Worm (Caenorhabditis elegans) whole organism, L3 larva: ENCODE results near the gene R07H5.11.

ENCODE experiments used
- R02D3.7 ChIP-seq: fragments of 150-350 bp; optimal IDR thresholded peaks from 2 replicates; lab custom pipeline; 2014; ENCODE audit warnings: missing biosample characterization, missing genetic modification characterization
- ZK546.5 ChIP-seq: sonication (generic microtip); optimal IDR thresholded peaks from 2 replicates; lab custom pipeline; 2017; ENCODE audit warnings: missing biosample characterization, missing genetic modification characterization
- ceh-28 ChIP-seq: fragments of 150-350 bp; optimal IDR thresholded peaks from 2 replicates; lab custom pipeline; 2014; ENCODE audit warnings: missing biosample characterization, missing genetic modification reagents, missing genetic modification characterization
- ceh-82 ChIP-seq: fragments of 150-350 bp; optimal IDR thresholded peaks from 2 replicates; lab custom pipeline; 2014; ENCODE audit warnings: missing biosample characterization, missing genetic modification characterization
- ceh-9 ChIP-seq: sonication (generic microtip); optimal IDR thresholded peaks from 2 replicates; lab custom pipeline; 2018; ENCODE audit warnings: missing biosample characterization, missing genetic modification characterization
- egl-27 ChIP-seq: sonication (generic microtip); optimal IDR thresholded peaks from 4 replicates; lab custom pipeline; 2017; ENCODE audit warnings: missing biosample characterization, missing genetic modification reagents, missing genetic modification characterization
- egl-5 ChIP-seq: fragments of 150-350 bp; optimal IDR thresholded peaks from 2 replicates; lab custom pipeline; 2017; ENCODE audit warnings: missing biosample characterization, missing genetic modification reagents, missing genetic modification characterization, inconsistent platforms
- elt-1 ChIP-seq: fragments of 150-350 bp; optimal IDR thresholded peaks from 2 replicates; lab custom pipeline; 2014; ENCODE audit warnings: missing biosample characterization, missing genetic modification characterization
- elt-2 ChIP-seq: sonication (generic microtip); optimal IDR thresholded peaks from 2 replicates; lab custom pipeline; 2016; ENCODE audit warnings: missing genetic modification reagents, mild to moderate bottlenecking, missing genetic modification characterization, missing compliant biosample characterization
- elt-3 ChIP-seq, 3 experiments: fragments of 150-350 bp in 1 of 3; sonication (generic microtip) in 2 of 3; optimal IDR thresholded peaks; 2 replicates in 2 of 3; 4 replicates in 1 of 3; lab custom pipeline; 2014 to 2017; ENCODE audit warnings: missing biosample characterization in 3 of 3, missing genetic modification characterization in 3 of 3
- fkh-10 ChIP-seq: sonication (generic microtip); optimal IDR thresholded peaks from 2 replicates; lab custom pipeline; 2017; ENCODE audit warnings: missing biosample characterization, missing genetic modification reagents, missing genetic modification characterization
- hmg-11 ChIP-seq: sonication (generic microtip); optimal IDR thresholded peaks from 2 replicates; lab custom pipeline; 2016; ENCODE audit warnings: missing genetic modification characterization, missing compliant biosample characterization
- jun-1 ChIP-seq: fragments of 150-350 bp; optimal IDR thresholded peaks from 2 replicates; lab custom pipeline; 2014; ENCODE audit warnings: missing biosample characterization, missing genetic modification reagents, missing genetic modification characterization
- lin-15B ChIP-seq: fragments of 150-350 bp; optimal IDR thresholded peaks from 2 replicates; lab custom pipeline; 2014; ENCODE audit warnings: missing biosample characterization, missing genetic modification characterization
- lin-39 ChIP-seq: fragments of 150-350 bp; optimal IDR thresholded peaks from 2 replicates; lab custom pipeline; 2018; ENCODE audit warnings: missing biosample characterization, missing genetic modification reagents, missing genetic modification characterization
- lsy-12 ChIP-seq: sonication (generic microtip); optimal IDR thresholded peaks from 2 replicates; lab custom pipeline; 2016; ENCODE audit warnings: mild to moderate bottlenecking, missing genetic modification characterization, missing compliant biosample characterization
- nfya-1 ChIP-seq: sonication (generic microtip); optimal IDR thresholded peaks from 2 replicates; lab custom pipeline; 2017; ENCODE audit warnings: missing genetic modification characterization, mild to moderate bottlenecking, missing compliant biosample characterization, antibody characterized with exemption, moderate library complexity; ENCODE audit not compliant: insufficient read depth
- nhr-11 ChIP-seq: fragments of 150-350 bp; optimal IDR thresholded peaks from 2 replicates; lab custom pipeline; 2014; ENCODE audit warnings: missing biosample characterization, missing genetic modification characterization
- nhr-12 ChIP-seq: fragments of 150-350 bp; optimal IDR thresholded peaks from 2 replicates; lab custom pipeline; 2014; ENCODE audit warnings: missing biosample characterization, missing genetic modification characterization
- nhr-23 ChIP-seq: fragments of 150-350 bp; optimal IDR thresholded peaks from 2 replicates; lab custom pipeline; 2014; ENCODE audit warnings: missing biosample characterization, missing genetic modification reagents, missing genetic modification characterization
- nhr-237 ChIP-seq: fragments of 150-350 bp; optimal IDR thresholded peaks from 2 replicates; lab custom pipeline; 2014; ENCODE audit warnings: missing biosample characterization, missing genetic modification characterization
- nhr-25 ChIP-seq: sonication (generic microtip); optimal IDR thresholded peaks from 2 replicates; lab custom pipeline; 2017; ENCODE audit warnings: missing biosample characterization, missing genetic modification characterization
- nhr-28 ChIP-seq: fragments of 150-350 bp; optimal IDR thresholded peaks from 2 replicates; lab custom pipeline; 2014; ENCODE audit warnings: missing biosample characterization, missing genetic modification characterization
- nhr-43 ChIP-seq: sonication (generic microtip); optimal IDR thresholded peaks from 2 replicates; lab custom pipeline; 2016; ENCODE audit warnings: mild to moderate bottlenecking, missing genetic modification characterization, missing compliant biosample characterization; ENCODE audit not compliant: poor library complexity, severe bottlenecking
- nhr-67 ChIP-seq: fragments of 150-350 bp; optimal IDR thresholded peaks from 2 replicates; lab custom pipeline; 2014; ENCODE audit warnings: missing biosample characterization, missing genetic modification characterization
- pha-4 ChIP-seq: fragments of 150-350 bp; optimal IDR thresholded peaks from 2 replicates; lab custom pipeline; 2014; ENCODE audit warnings: missing biosample characterization, missing genetic modification reagents, missing genetic modification characterization
- pqm-1 ChIP-seq: fragments of 150-350 bp; optimal IDR thresholded peaks from 2 replicates; lab custom pipeline; 2017; ENCODE audit warnings: missing biosample characterization, missing genetic modification characterization, inconsistent platforms
- sea-2 ChIP-seq: fragments of 150-350 bp; sonication (generic microtip); optimal IDR thresholded peaks from 4 replicates; lab custom pipeline; 2014; ENCODE audit warnings: missing biosample characterization, missing genetic modification reagents, missing genetic modification characterization
- skn-1 ChIP-seq: fragments of 150-350 bp; optimal IDR thresholded peaks from 2 replicates; lab custom pipeline; 2014; ENCODE audit warnings: missing biosample characterization, missing genetic modification characterization
- snpc-4 ChIP-seq: fragments of 150-350 bp; optimal IDR thresholded peaks from 2 replicates; lab custom pipeline; 2014; ENCODE audit warnings: missing biosample characterization, missing genetic modification characterization
- tbx-2 ChIP-seq: sonication (generic microtip); optimal IDR thresholded peaks from 2 replicates; lab custom pipeline; 2016; ENCODE audit warnings: mild to moderate bottlenecking, missing genetic modification characterization, missing compliant biosample characterization
- ztf-11 ChIP-seq: fragments of 150-350 bp; optimal IDR thresholded peaks from 2 replicates; lab custom pipeline; 2014; ENCODE audit warnings: missing biosample characterization, missing genetic modification characterization

Gene R07H5.11

DNA sequence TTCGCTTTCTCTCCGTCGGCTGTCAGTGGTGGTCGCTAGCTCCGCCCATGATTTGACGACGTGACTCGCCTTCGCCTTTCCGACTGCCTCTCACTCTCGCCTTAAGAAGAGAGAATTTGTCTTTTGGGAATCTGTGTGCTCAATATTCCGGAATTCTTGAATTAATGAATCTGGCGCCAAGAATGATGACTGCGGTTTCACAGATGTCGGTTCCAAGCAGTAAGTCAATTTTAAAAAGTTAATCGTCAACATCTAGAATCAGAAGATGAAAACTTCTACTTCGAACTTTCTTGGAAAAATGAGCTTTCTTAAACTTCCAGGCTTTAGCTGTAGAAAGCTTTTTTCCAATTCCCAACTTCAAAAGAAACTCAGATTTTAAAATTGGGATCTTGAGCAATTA is 32.9 kb upstream of the R07H5.11 start, which contains the start of gene nhr-67:
nhr-67 (plus strand) TSS at position 97 of the 400 bp plus-strand sequence.
- TF ChIP-seq nfya-1 (tag; lab: Kevin White, UChicago) (peak; percentile 66), sea-2 (GFP tag; lab: Kevin White, UChicago) (no peak)
- TF ChIP-seq, all 47 proteins: peak for 1

DNA sequence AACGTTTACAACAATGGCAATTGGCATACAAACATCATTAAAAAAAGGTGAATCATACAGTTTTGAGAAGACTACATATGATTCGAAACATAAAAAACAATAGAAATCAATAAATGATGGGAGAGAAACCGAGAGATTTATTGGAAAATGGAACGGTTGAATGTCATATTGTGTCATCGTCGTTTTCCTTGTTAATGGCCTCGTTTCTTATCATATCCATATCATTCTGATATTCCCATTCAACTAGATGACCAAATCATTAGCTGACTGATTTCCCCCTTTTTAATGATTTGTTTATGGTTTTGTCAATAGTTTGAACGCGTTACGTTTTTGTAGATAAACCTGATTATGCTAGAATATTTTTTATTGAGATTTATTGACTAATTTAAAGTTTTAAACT is 27.8 kb upstream of the R07H5.11 start:
- TF ChIP-seq nhr-12 (no peak), ztf-11 (tag; lab: Kevin White, UChicago) (no peak), nhr-43 (peak; percentile 8), elt-3 (tag; optimal IDR thresholded peaks at IDR 0.05; lab: Kevin White, UChicago) (peak in 1 of 3 experiments; percentile 80), ceh-28 (tag; lab: Kevin White, UChicago) (peak; percentile 12), snpc-4 (tag; lab: Kevin White, UChicago) (no peak), nhr-23 (tag; lab: Kevin White, UChicago) (peak; percentile 54)

ce11 chrIV:11176967-11177366 is 25.6 kb upstream of the R07H5.11 start, which contains the start of gene rap-3:
Gene rap-3 (plus strand): TSS chrIV:11177267.
- TF ChIP-seq lin-39 (tag; lab: Kevin White, UChicago): no peak
- no peak for TF ChIP-seq nhr-237 (tag; lab: Kevin White, UChicago)
- TF ChIP-seq elt-1 (tag; lab: Kevin White, UChicago): no peak
- no peak for TF ChIP-seq elt-3 (tag; optimal IDR thresholded peaks at IDR 0.05; lab: Kevin White, UChicago)
- TF ChIP-seq nhr-11 (tag; lab: Kevin White, UChicago): no peak
- TF ChIP-seq nhr-67: no peak
- no peak for TF ChIP-seq nhr-28 (tag; lab: Kevin White, UChicago)
- no peak for TF ChIP-seq nhr-25
- no peak for TF ChIP-seq skn-1 (tag; lab: Kevin White, UChicago)
- no peak for TF ChIP-seq nhr-12
- no peak for TF ChIP-seq nhr-43

DNA sequence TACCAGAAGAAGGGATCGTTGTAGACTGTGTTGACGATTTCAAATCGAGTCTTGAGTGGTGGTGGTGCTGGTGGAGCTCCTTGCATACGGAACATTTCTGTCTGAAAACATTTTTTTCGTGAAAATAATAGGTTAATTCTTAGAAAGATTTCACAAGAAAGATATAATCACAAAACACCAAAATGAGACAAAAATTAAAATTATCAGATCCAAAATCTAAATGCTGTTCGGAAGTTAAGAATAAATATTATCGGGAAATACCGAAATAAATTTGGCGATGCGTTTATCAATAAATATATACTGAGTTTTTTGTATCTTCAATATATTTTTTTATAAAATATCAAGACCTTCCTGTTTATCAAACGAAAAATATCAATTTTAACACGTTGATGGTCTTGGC is 24.1 kb upstream of the R07H5.11 start, which contains the start of gene C08F8.9:
C08F8.9 (minus strand) TSS at position 101 of the 400 bp plus-strand sequence.
- TF ChIP-seq lin-15B (tag; lab: Kevin White, UChicago) (no peak), ceh-9 (tag; lab: Kevin White, UChicago) (no peak), elt-1 (tag; lab: Kevin White, UChicago) (no peak)
- TF ChIP-seq, all 47 proteins: peak for 0

DNA sequence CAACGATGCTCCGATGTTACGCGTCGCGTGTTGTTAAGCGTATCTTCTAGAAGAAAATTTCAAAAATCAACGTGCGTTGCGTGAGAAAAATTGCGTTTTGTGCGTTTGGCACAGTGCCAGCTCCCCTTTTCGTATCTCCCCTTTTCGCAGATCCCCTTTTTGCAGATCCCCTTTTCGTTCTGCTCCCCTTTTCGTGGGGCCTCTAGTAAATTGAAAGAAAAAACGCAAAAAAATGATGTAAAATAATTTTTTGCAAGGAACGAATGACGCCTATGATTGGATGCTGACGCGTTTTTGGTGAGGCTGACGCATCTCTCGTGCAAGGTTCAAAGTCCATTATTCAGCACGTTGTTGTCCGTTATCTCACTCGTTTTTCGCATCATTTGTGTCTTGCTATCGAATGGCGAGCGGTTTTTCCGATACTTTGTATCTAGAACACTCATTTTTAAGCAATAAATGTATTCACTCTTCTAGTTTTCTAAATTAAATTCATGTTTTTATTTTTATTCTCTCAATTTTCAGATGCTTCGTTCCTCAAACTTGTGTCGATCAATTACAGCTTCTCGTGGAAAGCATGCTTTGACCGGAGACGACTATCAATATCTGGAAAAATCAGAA is 23.3 kb upstream of the R07H5.11 start, which contains the start of gene cpt-2:
cpt-2 (plus strand) TSS at position 523 of the 618 bp plus-strand sequence.
- TF ChIP-seq lin-39 (tag; lab: Kevin White, UChicago) (peak; percentile 38), nfya-1 (tag; lab: Kevin White, UChicago) (peak; percentile 88), egl-5 (peak; percentile 93), ZK546.5 (peak; percentile 39), ceh-82 (tag; lab: Kevin White, UChicago) (peak; percentile 16), skn-1 (tag; lab: Kevin White, UChicago) (peak; percentile 46), ceh-28 (tag; lab: Kevin White, UChicago) (peak; percentile 70), lin-15B (tag; lab: Kevin White, UChicago) (peak; percentile 90), pha-4 (tag; lab: Kevin White, UChicago) (peak; percentile 68), jun-1 (tag; lab: Kevin White, UChicago) (peak; percentile 82), nhr-25 (peak; percentile 67), nhr-11 (tag; lab: Kevin White, UChicago) (peak; percentile 64), R02D3.7 (tag; lab: Kevin White, UChicago) (peak; percentile 74), tbx-2 (tag; lab: Kevin White, UChicago) (peak; percentile 83), pqm-1 (tag; lab: Kevin White, UChicago) (peak; percentile 82), egl-27 (tag; lab: Kevin White, UChicago) (peak; percentile 19), hmg-11 (tag; lab: Kevin White, UChicago) (peak; percentile 29), elt-2 (tag; lab: Kevin White, UChicago) (peak; percentile 84), snpc-4 (tag; lab: Kevin White, UChicago) (peak; percentile 75), nhr-23 (tag; lab: Kevin White, UChicago) (peak; percentile 84), nhr-43 (peak; percentile 87), fkh-10 (GFP tag; lab: Kevin White, UChicago) (peak; percentile 39), lsy-12 (tag; lab: Kevin White, UChicago) (peak; percentile 81)
